Worm (Caenorhabditis elegans) whole organism, late embryonic: Measurements from ENCODE around the gene cyp-32A1.

Experiments
- hlh-15 ChIP-seq: sonication (generic microtip); optimal IDR thresholded peaks from 2 replicates; lab custom pipeline; 2016; ENCODE audit warnings: missing genetic modification characterization, missing compliant biosample characterization
- nhr-11 ChIP-seq: fragments of 150-350 bp; optimal IDR thresholded peaks from 2 replicates; lab custom pipeline; 2014; ENCODE audit warnings: missing biosample characterization, missing genetic modification characterization
- pat-9 ChIP-seq: fragments of 200-800 bp; sonication (Bioruptor generic); optimal IDR thresholded peaks from 2 replicates; lab custom pipeline; 2018; ENCODE audit warnings: mild to moderate bottlenecking, missing genetic modification characterization, moderate library complexity, missing compliant biosample characterization
- pqm-1 ChIP-seq: sonication (generic microtip); optimal IDR thresholded peaks from 2 replicates; lab custom pipeline; 2016; ENCODE audit warnings: missing genetic modification characterization, missing compliant biosample characterization
- ref-2 ChIP-seq: sonication (generic microtip); optimal IDR thresholded peaks from 2 replicates; lab custom pipeline; 2016; ENCODE audit warnings: missing genetic modification characterization, missing compliant biosample characterization
- tbx-7 ChIP-seq: sonication (generic microtip); optimal IDR thresholded peaks from 2 replicates; lab custom pipeline; 2016; ENCODE audit warnings: missing genotype, missing genetic modification characterization, missing compliant biosample characterization

- no peak for TF ChIP-seq pqm-1 (tag; lab: Kevin White, UChicago)
- TF ChIP-seq hlh-15 (tag; lab: Kevin White, UChicago), result no peak
- TF ChIP-seq nhr-11 (tag; lab: Kevin White, UChicago), result no peak
- TF ChIP-seq ref-2 (tag; lab: Kevin White, UChicago), result peak; percentile 39
- TF ChIP-seq tbx-7 (tag; lab: Kevin White, UChicago), result no peak
- TF ChIP-seq pat-9, result no peak
Observed at ce11 chrV:7745903-7746302, 35.7 kb upstream of the cyp-32A1 start.
